Fruit fly (Drosophila melanogaster) whole organism, wandering third instar larva: ENCODE results near the gene CG43448.

ENCODE experiments used
- Abd-B ChIP-seq: fragments of >200 bp; optimal IDR thresholded peaks from 2 replicates; lab custom pipeline; 2017; ENCODE audit warnings: missing biosample characterization, missing genetic modification characterization
- CG32264 ChIP-seq: fragments of 200-800 bp; sonication (Bioruptor generic); optimal IDR thresholded peaks from 2 replicates; lab custom pipeline; 2016; ENCODE audit warnings: missing biosample characterization, missing genetic modification characterization
- CG9705 ChIP-seq: fragments of 200-800 bp; sonication (Bioruptor generic); optimal IDR thresholded peaks from 2 replicates; lab custom pipeline; 2018; ENCODE audit warnings: missing biosample characterization, mild to moderate bottlenecking, missing genetic modification characterization
- CrebA ChIP-seq: fragments of 200-800 bp; sonication (Bioruptor generic); optimal IDR thresholded peaks from 2 replicates; lab custom pipeline; 2016; ENCODE audit warnings: missing biosample characterization, mild to moderate bottlenecking, missing genetic modification characterization, borderline replicate concordance
- Dfd ChIP-seq: fragments of >200 bp; optimal IDR thresholded peaks from 2 replicates; lab custom pipeline; 2017; ENCODE audit warnings: missing biosample characterization, missing genetic modification characterization
- Dif ChIP-seq: fragments of 200-275, 200-300 bp; sonication (Bioruptor generic); optimal IDR thresholded peaks from 2 replicates; lab custom pipeline; 2018; ENCODE audit warnings: missing biosample characterization, missing genetic modification characterization; ENCODE audit not compliant: partially characterized antibody
- GATAd ChIP-seq: sonication (Bioruptor generic); optimal IDR thresholded peaks from 2 replicates; lab custom pipeline; 2016; ENCODE audit warnings: missing biosample characterization, missing genetic modification characterization
- HLH106 ChIP-seq: fragments of 200-800 bp; optimal IDR thresholded peaks from 3 replicates; lab custom pipeline; 2019; ENCODE audit warnings: missing biosample characterization, mild to moderate bottlenecking, missing genetic modification characterization, moderate library complexity
- Hnf4 ChIP-seq: fragments of 200-800 bp; sonication (Bioruptor generic); optimal IDR thresholded peaks from 2 replicates; lab custom pipeline; 2016; ENCODE audit warnings: missing biosample characterization, mild to moderate bottlenecking, missing genetic modification characterization
- Hr78 ChIP-seq: fragments of >200 bp; optimal IDR thresholded peaks from 2 replicates; lab custom pipeline; 2017; ENCODE audit warnings: missing biosample characterization, missing genetic modification characterization
- Hr83 ChIP-seq: fragments of 200-300 bp; sonication (Bioruptor generic); optimal IDR thresholded peaks from 2 replicates; lab custom pipeline; 2016; ENCODE audit warnings: missing biosample characterization, mild to moderate bottlenecking, missing genetic modification characterization, moderate library complexity; ENCODE audit not compliant: poor library complexity, severe bottlenecking
- Jra ChIP-seq: sonication (Bioruptor generic); optimal IDR thresholded peaks from 2 replicates; lab custom pipeline; 2016; ENCODE audit warnings: missing biosample characterization, missing genetic modification characterization
- Mio ChIP-seq: sonication (Bioruptor generic); optimal IDR thresholded peaks from 2 replicates; lab custom pipeline; 2016; ENCODE audit warnings: missing biosample characterization, missing genetic modification characterization
- Myc ChIP-seq: fragments of >200 bp; optimal IDR thresholded peaks from 2 replicates; lab custom pipeline; 2017
- N ChIP-seq: fragments of >200 bp; optimal IDR thresholded peaks from 2 replicates; lab custom pipeline; 2018; ENCODE audit warnings: missing biosample characterization, missing external identifiers, missing genetic modification characterization
- OdsH ChIP-seq: fragments of 200-800 bp; sonication (Bioruptor generic); optimal IDR thresholded peaks from 2 replicates; lab custom pipeline; 2016; ENCODE audit warnings: missing biosample characterization, mild to moderate bottlenecking, missing genetic modification characterization
- Rel ChIP-seq, 2 experiments: fragments of 200-800 bp; sonication (Bioruptor generic) in 1 of 2; optimal IDR thresholded peaks; 2 replicates in 1 of 2; 3 replicates in 1 of 2; lab custom pipeline; 2016 to 2019; ENCODE audit warnings: mild to moderate bottlenecking in 2 of 2, missing biosample characterization in 2 of 2, missing genetic modification characterization in 2 of 2, moderate library complexity in 1 of 2
- Sp1 ChIP-seq: fragments of 200-800 bp; sonication (Bioruptor generic); optimal IDR thresholded peaks from 3 replicates; lab custom pipeline; 2019; ENCODE audit warnings: missing biosample characterization, mild to moderate bottlenecking, missing genetic modification characterization, moderate library complexity
- Vsx2 ChIP-seq: fragments of 200-300, 225-300 bp; sonication (Bioruptor generic); optimal IDR thresholded peaks from 2 replicates; lab custom pipeline; 2018; ENCODE audit warnings: missing biosample characterization, missing genetic modification characterization; ENCODE audit not compliant: partially characterized antibody
- br ChIP-seq: fragments of 200-800 bp; sonication (Bioruptor generic); optimal IDR thresholded peaks from 2 replicates; lab custom pipeline; 2016; ENCODE audit warnings: missing biosample characterization, missing genetic modification characterization
- brk ChIP-seq: fragments of 200-800 bp; sonication (Bioruptor generic); optimal IDR thresholded peaks from 2 replicates; lab custom pipeline; 2016; ENCODE audit warnings: missing biosample characterization, mild to moderate bottlenecking, missing genetic modification characterization
- dl ChIP-seq, 2 experiments: fragments of 175-275, 200-275 bp in 1 of 2; fragments of 200-275 bp in 1 of 2; sonication (Bioruptor generic); optimal IDR thresholded peaks; lab custom pipeline; 2018; ENCODE audit warnings: mild to moderate bottlenecking in 2 of 2, missing biosample characterization in 2 of 2, missing genetic modification characterization in 2 of 2, moderate library complexity in 2 of 2; ENCODE audit not compliant: partially characterized antibody in 2 of 2, insufficient read depth in 1 of 2
- dmrt93B ChIP-seq: fragments of 200-800 bp; sonication (Bioruptor generic); optimal IDR thresholded peaks from 2 replicates; lab custom pipeline; 2018; ENCODE audit warnings: missing biosample characterization, mild to moderate bottlenecking, missing genetic modification characterization
- dsf ChIP-seq: sonication (Bioruptor generic); optimal IDR thresholded peaks from 2 replicates; lab custom pipeline; 2016; ENCODE audit warnings: missing biosample characterization, missing genetic modification characterization, borderline replicate concordance
- ey ChIP-seq: fragments of 200-800 bp; sonication (Bioruptor generic); optimal IDR thresholded peaks from 2 replicates; lab custom pipeline; 2016; ENCODE audit warnings: missing biosample characterization, missing genetic modification characterization
- foxo ChIP-seq, 2 experiments: fragments of 200-800 bp; sonication (Bioruptor generic); optimal IDR thresholded peaks; 2 replicates in 1 of 2; 3 replicates in 1 of 2; lab custom pipeline; 2016 to 2017; ENCODE audit warnings: missing biosample characterization in 2 of 2, missing genetic modification characterization in 2 of 2
- fru ChIP-seq: fragments of 200-800 bp; sonication (Bioruptor generic); optimal IDR thresholded peaks from 3 replicates; lab custom pipeline; 2016; ENCODE audit warnings: missing biosample characterization, mild to moderate bottlenecking, missing genetic modification characterization
- h ChIP-seq: fragments of 200-800 bp; sonication (Bioruptor generic); optimal IDR thresholded peaks from 3 replicates; lab custom pipeline; 2016; ENCODE audit warnings: missing biosample characterization, mild to moderate bottlenecking, missing genetic modification characterization
- jim ChIP-seq: fragments of 175-275, 200-325 bp; sonication (Bioruptor generic); optimal IDR thresholded peaks from 2 replicates; lab custom pipeline; 2016; ENCODE audit warnings: missing biosample characterization, mild to moderate bottlenecking, missing genetic modification characterization
- lola ChIP-seq: fragments of >200 bp; optimal IDR thresholded peaks from 2 replicates; lab custom pipeline; 2017; ENCODE audit warnings: missing biosample characterization, missing genetic modification characterization
- pan ChIP-seq: fragments of >200 bp; optimal IDR thresholded peaks from 2 replicates; lab custom pipeline; 2017
- psq ChIP-seq: fragments of 200-800 bp; sonication (Bioruptor generic); optimal IDR thresholded peaks from 3 replicates; lab custom pipeline; 2017; ENCODE audit warnings: missing biosample characterization, mild to moderate bottlenecking, missing genetic modification characterization, moderate library complexity
- rgr ChIP-seq: fragments of 200-800 bp; sonication (Bioruptor generic); optimal IDR thresholded peaks from 3 replicates; lab custom pipeline; 2016; ENCODE audit warnings: missing biosample characterization, mild to moderate bottlenecking, missing genetic modification characterization
- sage ChIP-seq: fragments of 200-800 bp; sonication (Bioruptor generic); optimal IDR thresholded peaks from 2 replicates; lab custom pipeline; 2016; ENCODE audit warnings: missing biosample characterization, mild to moderate bottlenecking, missing genetic modification characterization
- sv ChIP-seq: fragments of 200-800 bp; sonication (Bioruptor generic); optimal IDR thresholded peaks from 3 replicates; lab custom pipeline; 2016; ENCODE audit warnings: missing biosample characterization, missing genetic modification characterization
- tai ChIP-seq: sonication (Bioruptor generic); optimal IDR thresholded peaks from 2 replicates; lab custom pipeline; 2016; ENCODE audit warnings: missing biosample characterization, missing genetic modification characterization
- usp ChIP-seq: fragments of >200 bp; optimal IDR thresholded peaks from 2 replicates; lab custom pipeline; 2017; ENCODE audit warnings: missing biosample characterization, missing genetic modification characterization
- woc ChIP-seq: sonication (Bioruptor generic); optimal IDR thresholded peaks from 2 replicates; lab custom pipeline; 2016; ENCODE audit warnings: missing biosample characterization, mild to moderate bottlenecking, missing genetic modification characterization

The CG43448 gene

DNA sequence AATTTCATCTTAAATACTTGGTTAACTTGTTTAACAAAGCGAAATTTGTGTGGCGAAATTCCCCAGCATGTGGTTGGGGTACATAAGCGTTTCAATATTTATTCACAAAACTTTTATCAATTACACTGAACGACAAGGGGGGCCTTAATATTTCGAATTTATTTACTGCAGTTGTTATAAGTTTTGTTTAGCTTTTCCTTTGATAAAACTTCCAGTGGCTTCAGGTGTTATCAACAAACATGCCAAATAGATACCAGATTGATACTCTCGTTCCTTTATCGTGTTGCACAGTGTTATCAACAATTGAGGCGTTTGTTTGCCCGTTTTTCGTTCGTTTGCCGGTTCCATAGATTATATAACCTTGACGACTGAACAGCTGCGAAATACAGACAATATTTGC is 42.8 kb upstream of the CG43448 start:
- no peak for TF ChIP-seq pan (lab: Kevin White, UChicago)
- no peak for TF ChIP-seq Hr83 (GFP tag; lab: Kevin White, UChicago)
- TF ChIP-seq GATAd (GFP tag; lab: Kevin White, UChicago): no peak
- peak; percentile 85 for TF ChIP-seq fru (GFP tag; lab: Kevin White, UChicago)
- TF ChIP-seq rgr: peak; percentile 82
- TF ChIP-seq N: no peak
- TF ChIP-seq Abd-B: no peak
- TF ChIP-seq Dif (GFP tag; lab: Kevin White, UChicago): no peak
- TF ChIP-seq CG32264 (GFP tag; lab: Kevin White, UChicago): peak; percentile 63
- TF ChIP-seq Mio (GFP tag; lab: Kevin White, UChicago): peak; percentile 4
- TF ChIP-seq Dfd (GFP tag; lab: Kevin White, UChicago): no peak
- no peak for TF ChIP-seq sv (GFP tag; lab: Kevin White, UChicago)
- no peak for TF ChIP-seq lola (GFP tag; lab: Kevin White, UChicago)
- TF ChIP-seq psq (GFP tag; lab: Kevin White, UChicago): peak; percentile 56
- TF ChIP-seq Myc (lab: Kevin White, UChicago): no peak
- peak; percentile 85 for TF ChIP-seq br
- TF ChIP-seq Vsx2 (GFP tag; lab: Kevin White, UChicago): no peak
- TF ChIP-seq CG9705: no peak
- TF ChIP-seq tai (GFP tag; lab: Kevin White, UChicago): peak; percentile 16
- peak; percentile 73 for TF ChIP-seq ey (GFP tag; lab: Kevin White, UChicago)
- TF ChIP-seq OdsH: peak; percentile 68
- no peak for TF ChIP-seq Rel (GFP tag; optimal IDR thresholded peaks at IDR 0.05; lab: Kevin White, UChicago)
- TF ChIP-seq Rel (tag; optimal IDR thresholded peaks at IDR 0.05; lab: Kevin White, UChicago): peak; percentile 3
- TF ChIP-seq jim (GFP tag; lab: Kevin White, UChicago): no peak
- TF ChIP-seq usp (GFP tag; lab: Kevin White, UChicago): no peak
- peak; percentile 61 for TF ChIP-seq Hnf4 (GFP tag; lab: Kevin White, UChicago)
- no peak for TF ChIP-seq brk (GFP tag; lab: Kevin White, UChicago)
- no peak for TF ChIP-seq CrebA (GFP tag; lab: Kevin White, UChicago)
- TF ChIP-seq foxo (GFP tag; optimal IDR thresholded peaks at IDR 0.05; lab: Kevin White, UChicago): peak; percentile 63 to 89
- TF ChIP-seq woc (GFP tag; lab: Kevin White, UChicago): peak; percentile 30
- peak; percentile 72 for TF ChIP-seq dmrt93B (GFP tag; lab: Kevin White, UChicago)
- peak; percentile 59 for TF ChIP-seq Sp1
- no peak for TF ChIP-seq Jra (GFP tag; lab: Kevin White, UChicago)
- no peak for TF ChIP-seq dsf
- no peak for TF ChIP-seq dl (GFP tag; optimal IDR thresholded peaks at IDR 0.05; lab: Kevin White, UChicago; ENCODE audit: insufficient read depth in 1 of 2, partially characterized antibody in 2 of 2)
- TF ChIP-seq sage (GFP tag; lab: Kevin White, UChicago): peak; percentile 52
- TF ChIP-seq Hr78 (GFP tag; lab: Kevin White, UChicago): no peak
- TF ChIP-seq HLH106: peak; percentile 71
- peak; percentile 84 for TF ChIP-seq h
- TF ChIP-seq, all 38 proteins: peak for 18

DNA sequence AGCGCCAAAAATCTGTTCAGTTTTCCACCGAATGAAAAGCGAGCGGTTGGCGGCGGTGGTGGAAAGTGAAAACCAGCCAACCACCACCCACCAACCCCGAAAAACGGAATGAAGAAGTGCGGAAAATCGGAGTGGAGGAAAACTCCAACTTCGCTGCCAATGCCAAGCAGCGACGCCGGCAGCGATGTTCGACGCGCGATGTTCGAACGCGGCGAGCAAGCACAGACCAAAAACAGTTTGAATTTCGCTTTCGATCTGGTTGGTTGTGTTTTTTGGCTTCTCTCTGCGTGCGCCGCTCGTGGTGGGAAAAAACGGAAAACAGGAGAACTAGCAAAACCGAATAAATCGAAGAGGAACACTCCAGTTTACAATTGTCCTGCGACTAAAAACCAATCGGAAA is 40.2 kb upstream of the CG43448 start, which contains the start of gene heca:
heca (plus strand) TSS at position 233 of the 400 bp plus-strand sequence.
- TF ChIP-seq pan (lab: Kevin White, UChicago) (no peak), sv (GFP tag; lab: Kevin White, UChicago) (no peak), ey (GFP tag; lab: Kevin White, UChicago) (no peak), jim (GFP tag; lab: Kevin White, UChicago) (no peak), HLH106 (no peak), CrebA (GFP tag; lab: Kevin White, UChicago) (no peak), Dif (GFP tag; lab: Kevin White, UChicago) (no peak), brk (GFP tag; lab: Kevin White, UChicago) (no peak), Dfd (GFP tag; lab: Kevin White, UChicago) (no peak), CG9705 (no peak), Hr83 (GFP tag; lab: Kevin White, UChicago) (no peak), fru (GFP tag; lab: Kevin White, UChicago) (peak; percentile 8), Mio (GFP tag; lab: Kevin White, UChicago) (no peak), Abd-B (no peak), h (peak; percentile 1), dsf (no peak), Hr78 (GFP tag; lab: Kevin White, UChicago) (no peak), Sp1 (peak; percentile 15), br (no peak), OdsH (peak; percentile 7), psq (GFP tag; lab: Kevin White, UChicago) (peak; percentile 63), usp (GFP tag; lab: Kevin White, UChicago) (no peak), Hnf4 (GFP tag; lab: Kevin White, UChicago) (no peak), rgr (no peak), dmrt93B (GFP tag; lab: Kevin White, UChicago) (no peak), dl (GFP tag; optimal IDR thresholded peaks at IDR 0.05; lab: Kevin White, UChicago; ENCODE audit: insufficient read depth in 1 of 2, partially characterized antibody in 2 of 2) (no peak)
